Worm (Caenorhabditis elegans): ENCODE results near the gene gpa-7.

DNA sequence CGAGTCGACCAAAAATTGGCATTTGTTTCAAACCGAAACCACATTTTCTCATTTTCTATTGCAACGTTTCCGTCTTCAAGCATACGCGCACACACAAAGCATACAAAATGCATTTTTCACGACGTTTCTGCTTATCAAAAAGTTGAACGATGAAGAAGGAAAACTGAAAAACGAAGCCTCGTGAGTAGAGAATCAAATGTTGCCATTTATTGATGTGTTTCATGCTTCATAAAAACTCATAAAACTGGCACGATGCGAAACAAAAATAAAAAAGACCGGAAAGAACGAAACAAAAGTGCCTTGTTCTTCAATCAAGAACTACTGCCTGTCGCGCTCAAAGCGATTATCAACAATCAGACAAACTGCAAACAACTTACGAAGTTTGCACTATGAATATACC is 16.6 kb downstream of the gpa-7 start:
- no peak for TF ChIP-seq elt-3 (tag; optimal IDR thresholded peaks at IDR 0.05)
- peak; percentile 61 for TF ChIP-seq elt-2 (tag; optimal IDR thresholded peaks at IDR 0.05)
- no peak for TF ChIP-seq ceh-9 (tag; optimal IDR thresholded peaks at IDR 0.05)
- no peak for TF ChIP-seq ama-1 (optimal IDR thresholded peaks at IDR 0.05)
- TF ChIP-seq pqm-1 (tag; optimal IDR thresholded peaks at IDR 0.05): peak; percentile 48
- TF ChIP-seq nhr-25 (tag; optimal IDR thresholded peaks at IDR 0.05): no peak
- no peak for TF ChIP-seq nhr-76 (tag; optimal IDR thresholded peaks at IDR 0.05)
- TF ChIP-seq mml-1 (tag; optimal IDR thresholded peaks at IDR 0.05): no peak
- TF ChIP-seq nfya-1 (tag; optimal IDR thresholded peaks at IDR 0.05; ENCODE audit: insufficient read depth): no peak
- no peak for TF ChIP-seq mdl-1 (tag; optimal IDR thresholded peaks at IDR 0.05)
- TF ChIP-seq daf-12 (tag; optimal IDR thresholded peaks at IDR 0.05): no peak
- no peak for TF ChIP-seq snpc-4 (tag; optimal IDR thresholded peaks at IDR 0.05)
- no peak for TF ChIP-seq fkh-10 (GFP tag; optimal IDR thresholded peaks at IDR 0.05)
- no peak for TF ChIP-seq skn-1 (tag; optimal IDR thresholded peaks at IDR 0.05)

Measured in whole organism, L3 larva.